Fruit fly (Drosophila melanogaster): ENCODE results near the gene CG45603.

CG45603 gene

dm6 chrX:12276663-12277062, 2.2 kb downstream of the CG45603 start (continued):
- TF ChIP-seq peb (GFP tag; IDR thresholded peaks at IDR 0.05) (no peak), ranshi (GFP tag; IDR thresholded peaks at IDR 0.05) (no peak), Dref (GFP tag; IDR thresholded peaks at IDR 0.05) (no peak), eyg (GFP tag; optimal IDR thresholded peaks at IDR 0.05) (no peak), CG10654 (GFP tag; optimal IDR thresholded peaks at IDR 0.05) (no peak), Eip74EF (GFP tag; optimal IDR thresholded peaks at IDR 0.05) (no peak), CHES-1-like (GFP tag; optimal IDR thresholded peaks at IDR 0.05) (no peak), CG33557 (GFP tag; optimal IDR thresholded peaks at IDR 0.05) (no peak), CG16815 (GFP tag; optimal IDR thresholded peaks at IDR 0.05) (no peak), CG6254 (GFP tag; optimal IDR thresholded peaks at IDR 0.05) (no peak), sr (GFP tag; IDR thresholded peaks at IDR 0.05) (no peak), dati (GFP tag; IDR thresholded peaks at IDR 0.05) (no peak), CG8765 (GFP tag; IDR thresholded peaks at IDR 0.05) (no peak), CG3847 (GFP tag; IDR thresholded peaks at IDR 0.05) (no peak), Dp (GFP tag; optimal IDR thresholded peaks at IDR 0.05) (no peak), TFAM (GFP tag; optimal IDR thresholded peaks at IDR 0.05) (no peak), twi (tag; optimal IDR thresholded peaks at IDR 0.05) (no peak), ttk (GFP tag; IDR thresholded peaks at IDR 0.05) (no peak), ssp (GFP tag; IDR thresholded peaks at IDR 0.05) (no peak), tll (GFP tag; optimal IDR thresholded peaks at IDR 0.05) (peak in 1 of 2 experiments; percentile 78), ab (GFP tag; optimal IDR thresholded peaks at IDR 0.05) (no peak), Lhr (GFP tag; optimal IDR thresholded peaks at IDR 0.05) (no peak), Pdp1 (GFP tag; optimal IDR thresholded peaks at IDR 0.05) (no peak), onecut (GFP tag; IDR thresholded peaks at IDR 0.05) (no peak), CG9876 (GFP tag; optimal IDR thresholded peaks at IDR 0.05) (no peak), CG16779 (GFP tag; IDR thresholded peaks at IDR 0.05) (no peak), sd (tag; optimal IDR thresholded peaks at IDR 0.05) (no peak), Dfd (GFP tag; optimal IDR thresholded peaks at IDR 0.05) (no peak), CG32772 (GFP tag; IDR thresholded peaks at IDR 0.05) (no peak), CG12299 (tag; optimal IDR thresholded peaks at IDR 0.05) (no peak), CG13296 (GFP tag; optimal IDR thresholded peaks at IDR 0.05) (no peak), kay (GFP tag; optimal IDR thresholded peaks at IDR 0.05) (no peak), Ets65A (GFP tag) (peak; percentile 18), CG4820 (GFP tag; optimal IDR thresholded peaks at IDR 0.05) (no peak), prd (optimal IDR thresholded peaks at IDR 0.05) (no peak), prd (GFP tag; IDR thresholded peaks at IDR 0.05) (peak; percentile 58; the same call in 2 of the 3 replicates), CG30403 (GFP tag; optimal IDR thresholded peaks at IDR 0.05) (no peak), CG11093 (GFP tag; IDR thresholded peaks at IDR 0.05) (no peak), z (GFP tag; IDR thresholded peaks at IDR 0.05) (no peak), CG8281 (tag; optimal IDR thresholded peaks at IDR 0.05) (no peak), CG17359 (tag; optimal IDR thresholded peaks at IDR 0.05) (no peak), CG14710 (tag; optimal IDR thresholded peaks at IDR 0.05) (no peak), CG10979 (tag; optimal IDR thresholded peaks at IDR 0.05) (peak; percentile 17), Fer3 (tag; optimal IDR thresholded peaks at IDR 0.05) (no peak), Hmr (GFP tag; optimal IDR thresholded peaks at IDR 0.05) (no peak), Side (GFP tag; optimal IDR thresholded peaks at IDR 0.05) (no peak)
